Worm (Caenorhabditis elegans): ENCODE data around the gene larp-1.

DNA sequence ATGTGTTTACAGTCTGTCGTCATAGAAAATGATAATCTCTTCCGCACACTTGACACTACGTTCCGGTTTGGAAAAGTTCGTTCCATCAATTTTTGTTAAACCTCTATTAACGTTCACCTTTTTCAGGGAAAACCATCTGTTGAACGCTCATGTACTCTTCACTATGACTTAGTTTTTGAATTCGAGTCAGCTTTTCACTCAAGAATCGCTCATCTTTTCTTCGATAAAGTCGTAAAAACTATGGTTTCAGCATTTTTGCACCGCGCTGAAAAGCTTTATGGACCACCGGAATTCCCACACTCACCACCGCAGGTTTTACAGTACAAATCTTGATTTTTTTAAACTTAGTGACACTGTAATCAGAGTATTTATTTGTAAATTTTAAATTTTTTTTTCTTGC, 6.2 kb upstream of the larp-1 start:
- TF ChIP-seq F13H6.1 (tag; optimal IDR thresholded peaks at IDR 0.05) = no peak
- TF ChIP-seq nfya-1 (tag; optimal IDR thresholded peaks at IDR 0.05) = no peak
- no peak for TF ChIP-seq pqm-1 (tag; optimal IDR thresholded peaks at IDR 0.05)
- TF ChIP-seq che-1 (tag; optimal IDR thresholded peaks at IDR 0.05) = no peak
- TF ChIP-seq sdc-2 (tag; optimal IDR thresholded peaks at IDR 0.05) = no peak
- TF ChIP-seq tbx-2 (tag; optimal IDR thresholded peaks at IDR 0.05) = no peak
- no peak for TF ChIP-seq ama-1 (optimal IDR thresholded peaks at IDR 0.05)
- TF ChIP-seq lin-11 (tag; optimal IDR thresholded peaks at IDR 0.05) = no peak
- TF ChIP-seq ets-4 (tag; optimal IDR thresholded peaks at IDR 0.05) = no peak
